Fruit fly (Drosophila melanogaster) whole organism, embryonic: ENCODE measurements around the gene CG33098.

ENCODE experiments used
- Atf-2 ChIP-seq: fragments of 200-800 bp; sonication (Bioruptor generic); optimal IDR thresholded peaks from 2 replicates; lab custom pipeline; 2016; ENCODE audit warnings: missing biosample characterization, missing genetic modification characterization
- B-H2 ChIP-seq: fragments of 200-800 bp; sonication (Bioruptor generic); optimal IDR thresholded peaks from 2 replicates; lab custom pipeline; 2018; ENCODE audit warnings: missing biosample characterization, mild to moderate bottlenecking, missing genetic modification characterization
- Bgb ChIP-seq: fragments of 200-800 bp; sonication (Bioruptor generic); IDR thresholded peaks from 2 replicates; pipeline ENCODE4 v1.3.6; 2022; ENCODE audit warnings: missing biosample characterization, missing genetic modification characterization; ENCODE audit not compliant: partially characterized antibody
- CG10209 ChIP-seq: fragments of 200-800 bp; sonication (Bioruptor generic); optimal IDR thresholded peaks from 3 replicates; lab custom pipeline; 2017; ENCODE audit warnings: missing biosample characterization, mild to moderate bottlenecking, missing genetic modification characterization, missing genetic modification reagents
- CG11085 ChIP-seq: fragments of 200-800 bp; sonication (Bioruptor generic); IDR thresholded peaks from 2 replicates; pipeline ENCODE4 v1.3.6; 2022; ENCODE audit warnings: missing biosample characterization, missing genetic modification characterization
- CG11093 ChIP-seq: fragments of 200-800 bp; sonication (Bioruptor generic); IDR thresholded peaks from 3 replicates; pipeline ENCODE4 v1.3.6; 2022; ENCODE audit warnings: missing biosample characterization, missing genetic modification characterization
- CG11247 ChIP-seq: fragments of 200-800 bp; sonication (Bioruptor generic); IDR thresholded peaks from 2 replicates; pipeline ENCODE4 v1.3.6; 2022; ENCODE audit warnings: missing biosample characterization, missing genetic modification characterization
- CG12071 ChIP-seq: fragments of 200-800 bp; sonication (Bioruptor generic); optimal IDR thresholded peaks from 3 replicates; lab custom pipeline; 2018; ENCODE audit warnings: missing biosample characterization, mild to moderate bottlenecking, missing genetic modification characterization
- CG12744 ChIP-seq: fragments of 200-800 bp; sonication (Bioruptor generic); optimal IDR thresholded peaks from 2 replicates; lab custom pipeline; 2016; ENCODE audit warnings: missing biosample characterization, missing genetic modification characterization
- CG12769 ChIP-seq: fragments of 200-800 bp; sonication (Bioruptor generic); optimal IDR thresholded peaks from 2 replicates; lab custom pipeline; 2019; ENCODE audit warnings: missing biosample characterization, mild to moderate bottlenecking, missing genetic modification characterization, moderate library complexity
- CG1603 ChIP-seq: fragments of 200-800 bp; sonication (Bioruptor generic); optimal IDR thresholded peaks from 2 replicates; lab custom pipeline; 2019; ENCODE audit warnings: missing biosample characterization, mild to moderate bottlenecking, missing genetic modification characterization, moderate library complexity
- CG2116 ChIP-seq: fragments of 200-800 bp; sonication (Bioruptor generic); optimal IDR thresholded peaks from 3 replicates; lab custom pipeline; 2018; ENCODE audit warnings: missing biosample characterization, mild to moderate bottlenecking, missing genetic modification characterization
- CG2712 ChIP-seq: fragments of 200-800 bp; optimal IDR thresholded peaks from 3 replicates; lab custom pipeline; 2019; ENCODE audit warnings: missing biosample characterization, mild to moderate bottlenecking, missing genetic modification characterization, moderate library complexity
- CG34376 ChIP-seq: fragments of 200-800 bp; sonication (Bioruptor generic); optimal IDR thresholded peaks from 2 replicates; lab custom pipeline; 2018; ENCODE audit warnings: missing biosample characterization, mild to moderate bottlenecking, missing genetic modification characterization
- CG4404 ChIP-seq: fragments of 200-800 bp; sonication (Bioruptor generic); IDR thresholded peaks from 2 replicates; pipeline ENCODE4 v1.3.6; 2022; ENCODE audit warnings: missing biosample characterization, missing genetic modification characterization
- CG4854 ChIP-seq: fragments of 200-800 bp; sonication (Bioruptor generic); optimal IDR thresholded peaks from 2 replicates; lab custom pipeline; 2016; ENCODE audit warnings: missing biosample characterization, missing genetic modification characterization, inconsistent platforms
- CG6654 ChIP-seq: fragments of 200-800 bp; sonication (Bioruptor generic); optimal IDR thresholded peaks from 2 replicates; lab custom pipeline; 2017; ENCODE audit warnings: missing biosample characterization, mild to moderate bottlenecking, missing genetic modification characterization
- CG7372 ChIP-seq: fragments of 200-800 bp; sonication (Bioruptor generic); IDR thresholded peaks from 2 replicates; pipeline ENCODE4 v1.3.6; 2022; ENCODE audit warnings: missing biosample characterization, missing genetic modification characterization
- Dp ChIP-seq: fragments of 200-800 bp; sonication (Bioruptor generic); optimal IDR thresholded peaks from 2 replicates; lab custom pipeline; 2018; ENCODE audit warnings: missing biosample characterization, mild to moderate bottlenecking, missing genetic modification characterization, moderate library complexity
- Dref ChIP-seq: fragments of 200-800 bp; sonication (Bioruptor generic); IDR thresholded peaks from 2 replicates; pipeline ENCODE4 v1.3.6; 2022; ENCODE audit warnings: missing biosample characterization, missing genetic modification characterization
- Gsc ChIP-seq: fragments of 200-800 bp; sonication (Bioruptor generic); IDR thresholded peaks from 2 replicates; pipeline ENCODE4 v1.3.6; 2022; ENCODE audit warnings: missing biosample characterization, missing genetic modification characterization
- HmgD ChIP-seq: fragments of 200-800 bp; sonication (Bioruptor generic); optimal IDR thresholded peaks from 3 replicates; lab custom pipeline; 2016; ENCODE audit warnings: missing biosample characterization, missing genetic modification characterization
- Hr51 ChIP-seq, 2 experiments: fragments of 200-800 bp; sonication (Bioruptor generic); optimal IDR thresholded peaks; 2 replicates in 1 of 2; 3 replicates in 1 of 2; lab custom pipeline; 2016 to 2018; ENCODE audit warnings: missing biosample characterization in 2 of 2, missing genetic modification characterization in 2 of 2, mild to moderate bottlenecking in 1 of 2, moderate library complexity in 1 of 2
- Mes4 ChIP-seq: fragments of 200-800 bp; sonication (Bioruptor generic); optimal IDR thresholded peaks from 2 replicates; lab custom pipeline; 2016; ENCODE audit warnings: missing biosample characterization, missing genetic modification characterization
- Neu2 ChIP-seq: fragments of 200-800 bp; sonication (Bioruptor generic); optimal IDR thresholded peaks from 3 replicates; lab custom pipeline; 2016; ENCODE audit warnings: missing biosample characterization, missing genetic modification characterization, borderline replicate concordance
- Nf-YC ChIP-seq: fragments of 200-800 bp; optimal IDR thresholded peaks from 3 replicates; lab custom pipeline; 2019; ENCODE audit warnings: missing biosample characterization, mild to moderate bottlenecking, missing genetic modification characterization, moderate library complexity
- TFAM ChIP-seq: fragments of 200-800 bp; sonication (Bioruptor generic); optimal IDR thresholded peaks from 2 replicates; lab custom pipeline; 2017; ENCODE audit warnings: missing biosample characterization, missing genetic modification characterization, inconsistent platforms
- bbx ChIP-seq: fragments of 200-800 bp; sonication (Bioruptor generic); IDR thresholded peaks from 2 replicates; pipeline ENCODE4 v1.3.6; 2022; ENCODE audit warnings: missing biosample characterization, missing genetic modification characterization; ENCODE audit not compliant: partially characterized antibody
- ci ChIP-seq: fragments of 200-800 bp; sonication (Bioruptor generic); IDR thresholded peaks from 3 replicates; pipeline ENCODE4 v1.3.6; 2022; ENCODE audit warnings: missing biosample characterization, missing genetic modification characterization
- crp ChIP-seq, 2 experiments: fragments of 200-800 bp; sonication (Bioruptor generic); optimal IDR thresholded peaks; 2 replicates in 1 of 2; 3 replicates in 1 of 2; lab custom pipeline; 2017; ENCODE audit warnings: missing biosample characterization in 2 of 2, missing genetic modification characterization in 2 of 2, mild to moderate bottlenecking in 1 of 2, moderate library complexity in 1 of 2
- exex ChIP-seq: fragments of 200-800 bp; sonication (Bioruptor generic); optimal IDR thresholded peaks from 4 replicates; lab custom pipeline; 2018; ENCODE audit warnings: missing biosample characterization, mild to moderate bottlenecking, missing genetic modification characterization, moderate library complexity
- gfzf ChIP-seq: fragments of 200-800 bp; sonication (Bioruptor generic); optimal IDR thresholded peaks from 2 replicates; lab custom pipeline; 2016; ENCODE audit warnings: missing biosample characterization, mild to moderate bottlenecking, missing genetic modification characterization, moderate library complexity
- h ChIP-seq: fragments of >200 bp; optimal IDR thresholded peaks from 2 replicates; lab custom pipeline; 2017
- inv ChIP-seq: fragments of 200-800 bp; sonication (Bioruptor generic); IDR thresholded peaks from 2 replicates; pipeline ENCODE4 v1.3.6; 2022; ENCODE audit warnings: missing biosample characterization, missing genetic modification characterization; ENCODE audit not compliant: partially characterized antibody
- jumu ChIP-seq: fragments of 200-800 bp; sonication (Bioruptor generic); optimal IDR thresholded peaks from 3 replicates; lab custom pipeline; 2016; ENCODE audit warnings: missing biosample characterization, missing genetic modification characterization
- kni ChIP-seq: fragments of 200-800 bp; sonication (Bioruptor generic); optimal IDR thresholded peaks from 3 replicates; lab custom pipeline; 2017; ENCODE audit warnings: mild to moderate bottlenecking, missing biosample characterization, missing genetic modification reagents, missing genetic modification characterization
- nerfin-1 ChIP-seq: fragments of 200-800 bp; sonication (Bioruptor generic); optimal IDR thresholded peaks from 3 replicates; lab custom pipeline; 2019; ENCODE audit warnings: missing biosample characterization, mild to moderate bottlenecking, missing genetic modification characterization, moderate library complexity
- org-1 ChIP-seq: fragments of 200-800 bp; sonication (Bioruptor generic); optimal IDR thresholded peaks from 2 replicates; lab custom pipeline; 2017; ENCODE audit warnings: missing biosample characterization, missing genetic modification characterization
- pb ChIP-seq: fragments of 200-800 bp; sonication (Bioruptor generic); optimal IDR thresholded peaks from 3 replicates; lab custom pipeline; 2016; ENCODE audit warnings: missing biosample characterization, missing genetic modification characterization
- slbo ChIP-seq: fragments of 200-800 bp; sonication (Bioruptor generic); IDR thresholded peaks from 2 replicates; pipeline ENCODE4 v1.3.6; 2022; ENCODE audit warnings: missing biosample characterization, missing genetic modification characterization
- sna ChIP-seq: fragments of 200-800 bp; sonication (Bioruptor generic); IDR thresholded peaks from 2 replicates; pipeline ENCODE4 v1.3.6; 2022; ENCODE audit warnings: missing biosample characterization, missing genetic modification characterization; ENCODE audit not compliant: partially characterized antibody
- tll ChIP-seq, 2 experiments: fragments of 200-800 bp in 1 of 2; fragments of >200 bp in 1 of 2; sonication (Bioruptor generic) in 1 of 2; optimal IDR thresholded peaks; 2 replicates each; lab custom pipeline; 2017 to 2019; ENCODE audit warnings: missing biosample characterization in 2 of 2, missing genetic modification characterization in 2 of 2, mild to moderate bottlenecking in 1 of 2, moderate library complexity in 1 of 2
- tna ChIP-seq: fragments of 200-800 bp; sonication (Bioruptor generic); IDR thresholded peaks from 2 replicates; pipeline ENCODE4 v1.3.6; 2022; ENCODE audit warnings: missing biosample characterization, missing genetic modification characterization; ENCODE audit not compliant: partially characterized antibody
- twi ChIP-seq: fragments of 200-800 bp; optimal IDR thresholded peaks from 2 replicates; lab custom pipeline; 2019; ENCODE audit warnings: missing biosample characterization, mild to moderate bottlenecking, missing genetic modification characterization, moderate library complexity
- unpg ChIP-seq: fragments of 200-800 bp; sonication (Bioruptor generic); optimal IDR thresholded peaks from 3 replicates; lab custom pipeline; 2018; ENCODE audit warnings: missing biosample characterization, mild to moderate bottlenecking, missing genetic modification characterization, moderate library complexity
- wdn ChIP-seq: fragments of 200-800 bp; sonication (Bioruptor generic); IDR thresholded peaks from 2 replicates; pipeline ENCODE4 v1.3.6; 2022; ENCODE audit warnings: missing biosample characterization, missing genetic modification characterization
- zen ChIP-seq: fragments of 200-800 bp; sonication (Bioruptor generic); optimal IDR thresholded peaks from 3 replicates; lab custom pipeline; 2018; ENCODE audit warnings: missing biosample characterization, mild to moderate bottlenecking, missing genetic modification characterization, moderate library complexity
- zen2 ChIP-seq: fragments of 200-800 bp; sonication (Bioruptor generic); IDR thresholded peaks from 3 replicates; pipeline ENCODE4 v1.3.6; 2022; ENCODE audit warnings: missing biosample characterization, missing genetic modification characterization; ENCODE audit not compliant: partially characterized antibody

The CG33098 gene

dm6 chr3R:12401672-12402296, 14.8 kb downstream of the CG33098 start, which contains the start of gene DNAlig3 (continued):
- TF ChIP-seq CG2116 (GFP tag; lab: Kevin White, UChicago), result peak; percentile 32
- TF ChIP-seq Bgb (GFP tag; lab: Robert Waterston, UW), result peak; percentile 33; the same call in 1 of the 2 replicates
- TF ChIP-seq h, result no peak
- no peak for TF ChIP-seq CG2712 (tag; lab: Kevin White, UChicago)
- TF ChIP-seq bbx (GFP tag; lab: Robert Waterston, UW), result peak; percentile 63
- peak; percentile 33 to 93 for TF ChIP-seq crp (GFP tag; optimal IDR thresholded peaks at IDR 0.05; lab: Kevin White, UChicago)
- TF ChIP-seq slbo, result no peak
- peak; percentile 64 for TF ChIP-seq CG1603 (tag; lab: Kevin White, UChicago)
- TF ChIP-seq unpg (GFP tag; lab: Kevin White, UChicago), result no peak
- TF ChIP-seq tll (GFP tag; optimal IDR thresholded peaks at IDR 0.05; lab: Kevin White, UChicago), result peak in 1 of 2 experiments; percentile 62
- peak; percentile 25; the same call in 1 of the 2 replicates for TF ChIP-seq inv (GFP tag; lab: Robert Waterston, UW)
- TF ChIP-seq Nf-YC (tag; lab: Kevin White, UChicago), result no peak
- no peak for TF ChIP-seq CG4854 (GFP tag; lab: Kevin White, UChicago)
- peak; percentile 49; the same call in 1 of the 3 replicates for TF ChIP-seq ci
- TF ChIP-seq CG12071 (GFP tag; lab: Kevin White, UChicago), result peak; percentile 44
- TF ChIP-seq zen2 (GFP tag; lab: Robert Waterston, UW), result peak; percentile 68; the same call in 2 of the 3 replicates
- no peak for TF ChIP-seq Gsc (GFP tag; lab: Robert Waterston, UW)
- TF ChIP-seq CG6654 (GFP tag; lab: Kevin White, UChicago), result no peak
- TF ChIP-seq gfzf (GFP tag; lab: Kevin White, UChicago), result peak; percentile 27
- TF ChIP-seq nerfin-1 (tag; lab: Kevin White, UChicago), result no peak
- TF ChIP-seq Atf-2 (GFP tag; lab: Kevin White, UChicago), result no peak
- peak; percentile 8 for TF ChIP-seq HmgD (GFP tag; lab: Kevin White, UChicago)
- TF ChIP-seq CG4404 (GFP tag; lab: Robert Waterston, UW), result no peak
- peak; percentile 86 for TF ChIP-seq Dp (GFP tag; lab: Kevin White, UChicago)
- 0 out of 2 replicates have a peak, but pooled peaks have one; percentile 25 for TF ChIP-seq tna
- no peak for TF ChIP-seq Neu2
- no peak for TF ChIP-seq CG7372 (GFP tag; lab: Robert Waterston, UW)
- TF ChIP-seq twi (tag; lab: Kevin White, UChicago), result no peak
- TF ChIP-seq CG10209 (GFP tag; lab: Kevin White, UChicago), result no peak
- peak; percentile 62 for TF ChIP-seq sna
- peak; percentile 40; the same call in 1 of the 2 replicates for TF ChIP-seq Dref
- no peak for TF ChIP-seq B-H2 (GFP tag; lab: Kevin White, UChicago)
- TF ChIP-seq pb, result no peak
- TF ChIP-seq Hr51 (GFP tag; optimal IDR thresholded peaks at IDR 0.05; lab: Kevin White, UChicago), result no peak
- TF ChIP-seq CG11247, result no peak
- no peak for TF ChIP-seq jumu (GFP tag; lab: Kevin White, UChicago)
- no peak for TF ChIP-seq wdn
- TF ChIP-seq TFAM, result no peak
- TF ChIP-seq CG11093 (GFP tag; lab: Robert Waterston, UW), result no peak
- TF ChIP-seq CG34376, result peak; percentile 44
- TF ChIP-seq exex, result no peak
- TF ChIP-seq Mes4 (GFP tag; lab: Kevin White, UChicago), result no peak
- no peak for TF ChIP-seq CG11085 (GFP tag; lab: Robert Waterston, UW)
- TF ChIP-seq org-1, result no peak
- TF ChIP-seq zen, result peak; percentile 17
- TF ChIP-seq CG12769 (tag; lab: Kevin White, UChicago), result peak; percentile 83
- peak; percentile 44 for TF ChIP-seq kni
- no peak for TF ChIP-seq CG12744 (GFP tag; lab: Kevin White, UChicago)
